Worm (Caenorhabditis elegans) whole organism, young adult: ENCODE measurements around the gene btb-10.

ENCODE experiments used
- Y56A3A.18 ChIP-seq: fragments of 200-800 bp; sonication (Bioruptor generic); IDR thresholded peaks from 2 replicates; pipeline ENCODE4 v1.3.6; 2022; ENCODE audit warnings: missing genetic modification reagents, missing genetic modification characterization, missing compliant biosample characterization
- ama-1 ChIP-seq, 3 experiments: fragments of 150-350 bp in 1 of 3; sonication (generic microtip) in 2 of 3; optimal IDR thresholded peaks; 2 replicates each; lab custom pipeline; 2014 to 2018; ENCODE audit warnings: missing biosample characterization in 2 of 3, missing genetic modification characterization in 2 of 3, missing genetic modification reagents in 2 of 3
- ceh-91 ChIP-seq: fragments of 200-800 bp; sonication (Bioruptor generic); IDR thresholded peaks from 2 replicates; pipeline ENCODE4 v1.3.6; 2022; ENCODE audit warnings: missing genetic modification reagents, missing genetic modification characterization, missing compliant biosample characterization
- dpl-1 ChIP-seq: fragments of 150-350 bp; optimal IDR thresholded peaks from 2 replicates; lab custom pipeline; 2014; ENCODE audit warnings: missing biosample characterization, missing genetic modification reagents, missing genetic modification characterization
- nhr-120 ChIP-seq: fragments of 200-800 bp; sonication (Bioruptor generic); IDR thresholded peaks from 2 replicates; pipeline ENCODE4 v1.3.6; 2022; ENCODE audit warnings: missing genetic modification characterization, missing compliant biosample characterization
- nhr-80 ChIP-seq: sonication (generic microtip); optimal IDR thresholded peaks from 2 replicates; lab custom pipeline; 2016; ENCODE audit warnings: missing genetic modification characterization, missing compliant biosample characterization
- unc-130 ChIP-seq: sonication (generic microtip); optimal IDR thresholded peaks from 2 replicates; lab custom pipeline; 2016; ENCODE audit warnings: missing genetic modification reagents, missing genetic modification characterization, missing compliant biosample characterization

ce11 chrII:1102209-1102608 lies 41.6 kb upstream of the btb-10 start:
- TF ChIP-seq ceh-91 (GFP tag; lab: Robert Waterston, UW), result no peak
- no peak for TF ChIP-seq unc-130 (GFP tag; lab: Kevin White, UChicago)
- TF ChIP-seq ama-1 (optimal IDR thresholded peaks at IDR 0.05; lab: Kevin White, UChicago), result no peak
- TF ChIP-seq ama-1 (GFP tag; optimal IDR thresholded peaks at IDR 0.05; lab: Kevin White, UChicago), result no peak
- no peak for TF ChIP-seq Y56A3A.18
- TF ChIP-seq nhr-80 (tag; lab: Kevin White, UChicago), result no peak
- no peak for TF ChIP-seq dpl-1
- no peak for TF ChIP-seq nhr-120 (GFP tag; lab: Robert Waterston, UW)
